Fruit fly (Drosophila melanogaster) whole organism, embryonic: ENCODE data around the gene mio.
A peak's percentile ranks its signal among the peaks of the same experiment; 100 is the strongest.

ENCODE experiments used
- Asciz ChIP-seq: fragments of 200-800 bp; sonication (Bioruptor generic); optimal IDR thresholded peaks from 2 replicates; lab custom pipeline; 2017; ENCODE audit warnings: missing biosample characterization, mild to moderate bottlenecking, missing genetic modification characterization, missing genetic modification reagents
- CG10543 ChIP-seq: fragments of 200-800 bp; sonication (Bioruptor generic); optimal IDR thresholded peaks from 3 replicates; lab custom pipeline; 2017; ENCODE audit warnings: missing biosample characterization, mild to moderate bottlenecking, missing genetic modification characterization, moderate library complexity
- CG10565 ChIP-seq: fragments of 200-800 bp; sonication (Bioruptor generic); optimal IDR thresholded peaks from 3 replicates; lab custom pipeline; 2016; ENCODE audit warnings: missing biosample characterization, mild to moderate bottlenecking, missing genetic modification characterization
- CG12155 ChIP-seq: fragments of 200-800 bp; sonication (Bioruptor generic); optimal IDR thresholded peaks from 3 replicates; lab custom pipeline; 2016; ENCODE audit warnings: missing biosample characterization, missing genetic modification characterization
- CG12219 ChIP-seq: fragments of 200-800 bp; sonication (Bioruptor generic); optimal IDR thresholded peaks from 3 replicates; lab custom pipeline; 2018; ENCODE audit warnings: missing biosample characterization, mild to moderate bottlenecking, missing genetic modification characterization
- CG1603 ChIP-seq: fragments of 200-800 bp; sonication (Bioruptor generic); optimal IDR thresholded peaks from 2 replicates; lab custom pipeline; 2019; ENCODE audit warnings: missing biosample characterization, mild to moderate bottlenecking, missing genetic modification characterization, moderate library complexity
- CG17359 ChIP-seq: fragments of 200-800 bp; sonication (Bioruptor generic); optimal IDR thresholded peaks from 3 replicates; lab custom pipeline; 2018; ENCODE audit warnings: missing biosample characterization, mild to moderate bottlenecking, missing genetic modification characterization, moderate library complexity
- CG17385 ChIP-seq: fragments of 200-800 bp; sonication (Bioruptor generic); optimal IDR thresholded peaks from 3 replicates; lab custom pipeline; 2018; ENCODE audit warnings: missing biosample characterization, mild to moderate bottlenecking, missing genetic modification characterization
- CG18476 ChIP-seq: fragments of 200-800 bp; sonication (Bioruptor generic); optimal IDR thresholded peaks from 2 replicates; lab custom pipeline; 2016; ENCODE audit warnings: missing biosample characterization, mild to moderate bottlenecking, missing genetic modification characterization
- CG18764 ChIP-seq: fragments of 200-800 bp; sonication (Bioruptor generic); optimal IDR thresholded peaks from 3 replicates; lab custom pipeline; 2016; ENCODE audit warnings: missing biosample characterization, missing genetic modification characterization
- CG2202 ChIP-seq: fragments of 200-800 bp; sonication (Bioruptor generic); optimal IDR thresholded peaks from 2 replicates; lab custom pipeline; 2018; ENCODE audit warnings: missing biosample characterization, mild to moderate bottlenecking, missing genetic modification characterization
- CG2712 ChIP-seq: fragments of 200-800 bp; optimal IDR thresholded peaks from 3 replicates; lab custom pipeline; 2019; ENCODE audit warnings: missing biosample characterization, mild to moderate bottlenecking, missing genetic modification characterization, moderate library complexity
- CG30403 ChIP-seq: fragments of 200-800 bp; sonication (Bioruptor generic); optimal IDR thresholded peaks from 3 replicates; lab custom pipeline; 2016; ENCODE audit warnings: missing biosample characterization, missing genetic modification characterization
- CG31441 ChIP-seq: fragments of 200-800 bp; sonication (Bioruptor generic); IDR thresholded peaks from 2 replicates; pipeline ENCODE4 v1.3.6; 2022; ENCODE audit warnings: missing biosample characterization, missing genetic modification characterization
- CG3407 ChIP-seq: fragments of 200-800 bp; sonication (Bioruptor generic); optimal IDR thresholded peaks from 2 replicates; lab custom pipeline; 2018; ENCODE audit warnings: missing biosample characterization, mild to moderate bottlenecking, missing genetic modification characterization
- CG4282 ChIP-seq: fragments of 200-800 bp; sonication (Bioruptor generic); optimal IDR thresholded peaks from 2 replicates; lab custom pipeline; 2016; ENCODE audit warnings: missing biosample characterization, missing genetic modification characterization
- CG4820 ChIP-seq: fragments of 200-800 bp; sonication (Bioruptor generic); optimal IDR thresholded peaks from 3 replicates; lab custom pipeline; 2016; ENCODE audit warnings: missing biosample characterization, missing genetic modification characterization
- CG5180 ChIP-seq: fragments of 200-800 bp; sonication (Bioruptor generic); optimal IDR thresholded peaks from 3 replicates; lab custom pipeline; 2017; ENCODE audit warnings: missing biosample characterization, missing genetic modification characterization, mild to moderate bottlenecking, moderate library complexity, missing genetic modification reagents
- CG7745 ChIP-seq: fragments of 200-800 bp; sonication (Bioruptor generic); optimal IDR thresholded peaks from 2 replicates; lab custom pipeline; 2018; ENCODE audit warnings: missing biosample characterization, mild to moderate bottlenecking, missing genetic modification characterization, moderate library complexity
- CG7928 ChIP-seq: fragments of 200-800 bp; sonication (Bioruptor generic); optimal IDR thresholded peaks from 2 replicates; lab custom pipeline; 2017; ENCODE audit warnings: missing biosample characterization, mild to moderate bottlenecking, missing genetic modification characterization
- CG8765 ChIP-seq: fragments of 200-800 bp; sonication (Bioruptor generic); IDR thresholded peaks from 2 replicates; pipeline ENCODE4 v1.3.6; 2022; ENCODE audit warnings: missing biosample characterization, missing genetic modification characterization
- Doc3 ChIP-seq: fragments of 200-800 bp; sonication (Bioruptor generic); IDR thresholded peaks from 3 replicates; pipeline ENCODE4 v1.3.6; 2022; ENCODE audit warnings: missing biosample characterization, missing genetic modification characterization; ENCODE audit not compliant: partially characterized antibody
- E2f1 ChIP-seq: fragments of 200-800 bp; sonication (Bioruptor generic); IDR thresholded peaks from 2 replicates; pipeline ENCODE4 v1.3.6; 2022; ENCODE audit warnings: missing biosample characterization, missing genetic modification characterization
- HLH4C ChIP-seq: fragments of 200-800 bp; sonication (Bioruptor generic); IDR thresholded peaks from 3 replicates; pipeline ENCODE4 v1.3.6; 2022; ENCODE audit warnings: missing biosample characterization, missing genetic modification characterization; ENCODE audit not compliant: partially characterized antibody
- HLH54F ChIP-seq: fragments of 200-800 bp; sonication (Bioruptor generic); optimal IDR thresholded peaks from 3 replicates; lab custom pipeline; 2016; ENCODE audit warnings: missing biosample characterization, missing genetic modification characterization
- Hr39 ChIP-seq: fragments of >200 bp; optimal IDR thresholded peaks from 2 replicates; lab custom pipeline; 2017
- Hr78 ChIP-seq, 2 experiments: fragments of 200-800 bp in 1 of 2; fragments of >200 bp in 1 of 2; sonication (Bioruptor generic) in 1 of 2; optimal IDR thresholded peaks; 2 replicates each; lab custom pipeline; 2017 to 2019; ENCODE audit warnings: missing biosample characterization in 2 of 2, missing genetic modification characterization in 2 of 2, mild to moderate bottlenecking in 1 of 2, moderate library complexity in 1 of 2
- Nf-YC ChIP-seq: fragments of 200-800 bp; optimal IDR thresholded peaks from 3 replicates; lab custom pipeline; 2019; ENCODE audit warnings: missing biosample characterization, mild to moderate bottlenecking, missing genetic modification characterization, moderate library complexity
- Optix ChIP-seq: fragments of 200-800 bp; sonication (Bioruptor generic); IDR thresholded peaks from 3 replicates; pipeline ENCODE4 v1.3.6; 2022; ENCODE audit warnings: missing biosample characterization, missing genetic modification characterization
- Poxn ChIP-seq: fragments of 200-800 bp; sonication (Bioruptor generic); IDR thresholded peaks from 2 replicates; pipeline ENCODE4 v1.3.6; 2022; ENCODE audit warnings: missing biosample characterization, missing genetic modification characterization
- Tbp ChIP-seq: fragments of >200 bp; optimal IDR thresholded peaks from 2 replicates; lab custom pipeline; 2018; ENCODE audit warnings: missing biosample characterization, missing genetic modification characterization
- Trl ChIP-seq, 3 experiments: fragments of >200 bp in 2 of 3; fragments of 200-800 bp in 1 of 3; sonication (Bioruptor generic) in 1 of 3; optimal IDR thresholded peaks; 2 replicates in 1 of 3; 3 replicates in 2 of 3; lab custom pipeline; 2016 to 2017; ENCODE audit warnings: missing biosample characterization in 1 of 3, missing genetic modification characterization in 1 of 3
- ab ChIP-seq: fragments of 200-800 bp; sonication (Bioruptor generic); optimal IDR thresholded peaks from 2 replicates; lab custom pipeline; 2016; ENCODE audit warnings: missing biosample characterization, missing genetic modification characterization
- ac ChIP-seq: fragments of 200-800 bp; sonication (Bioruptor generic); optimal IDR thresholded peaks from 3 replicates; lab custom pipeline; 2017; ENCODE audit warnings: missing biosample characterization, mild to moderate bottlenecking, missing genetic modification characterization
- cato ChIP-seq: fragments of 200-800 bp; sonication (Bioruptor generic); optimal IDR thresholded peaks from 2 replicates; lab custom pipeline; 2016; ENCODE audit warnings: missing biosample characterization, missing genetic modification characterization, borderline replicate concordance
- chn ChIP-seq: fragments of 200-800 bp; sonication (Bioruptor generic); optimal IDR thresholded peaks from 2 replicates; lab custom pipeline; 2016; ENCODE audit warnings: missing biosample characterization, missing genetic modification characterization
- grn ChIP-seq: fragments of 200-800 bp; sonication (Bioruptor generic); optimal IDR thresholded peaks from 3 replicates; lab custom pipeline; 2017; ENCODE audit warnings: missing biosample characterization, missing genetic modification characterization
- kah ChIP-seq: fragments of 200-800 bp; sonication (Bioruptor generic); optimal IDR thresholded peaks from 2 replicates; lab custom pipeline; 2018; ENCODE audit warnings: missing biosample characterization, mild to moderate bottlenecking, missing genetic modification characterization
- ken ChIP-seq: fragments of 200-800 bp; sonication (Bioruptor generic); IDR thresholded peaks from 3 replicates; pipeline ENCODE4 v1.3.6; 2022; ENCODE audit warnings: missing biosample characterization, missing genetic modification characterization
- schlank ChIP-seq: fragments of 200-800 bp; sonication (Bioruptor generic); optimal IDR thresholded peaks from 2 replicates; lab custom pipeline; 2018; ENCODE audit warnings: missing biosample characterization, mild to moderate bottlenecking, missing genetic modification characterization
- sd ChIP-seq: fragments of 200-800 bp; sonication (Bioruptor generic); optimal IDR thresholded peaks from 3 replicates; lab custom pipeline; 2018; ENCODE audit warnings: missing biosample characterization, mild to moderate bottlenecking, missing genetic modification characterization, moderate library complexity
- sna ChIP-seq: fragments of 200-800 bp; sonication (Bioruptor generic); IDR thresholded peaks from 2 replicates; pipeline ENCODE4 v1.3.6; 2022; ENCODE audit warnings: missing biosample characterization, missing genetic modification characterization; ENCODE audit not compliant: partially characterized antibody
- stc ChIP-seq: fragments of 200-800 bp; sonication (Bioruptor generic); IDR thresholded peaks from 2 replicates; pipeline ENCODE4 v1.3.6; 2022; ENCODE audit warnings: missing biosample characterization, missing genetic modification characterization
- tna ChIP-seq: fragments of 200-800 bp; sonication (Bioruptor generic); IDR thresholded peaks from 2 replicates; pipeline ENCODE4 v1.3.6; 2022; ENCODE audit warnings: missing biosample characterization, missing genetic modification characterization; ENCODE audit not compliant: partially characterized antibody
- unc-4 ChIP-seq: fragments of 200-800 bp; sonication (Bioruptor generic); IDR thresholded peaks from 2 replicates; pipeline ENCODE4 v1.3.6; 2022; ENCODE audit warnings: missing biosample characterization, missing genetic modification characterization; ENCODE audit not compliant: partially characterized antibody
- zen ChIP-seq: fragments of 200-800 bp; sonication (Bioruptor generic); optimal IDR thresholded peaks from 3 replicates; lab custom pipeline; 2018; ENCODE audit warnings: missing biosample characterization, mild to moderate bottlenecking, missing genetic modification characterization, moderate library complexity

Gene mio

dm6 chr2L:2200136-2201036 lies 16.7 kb upstream of the mio start (continued):
- no peak for TF ChIP-seq unc-4
- no peak for TF ChIP-seq chn (GFP tag; lab: Kevin White, UChicago)
- peak; percentile 91 for TF ChIP-seq sd (tag; lab: Kevin White, UChicago)
- TF ChIP-seq CG10543 = peak; percentile 58
- peak; percentile 51 to 66 for TF ChIP-seq Trl (optimal IDR thresholded peaks at IDR 0.05; lab: Kevin White, UChicago)
- TF ChIP-seq Trl (GFP tag; optimal IDR thresholded peaks at IDR 0.05; lab: Kevin White, UChicago) = no peak
- TF ChIP-seq CG5180 (GFP tag; lab: Kevin White, UChicago) = peak; percentile 60
- TF ChIP-seq CG17359 (tag; lab: Kevin White, UChicago) = no peak
- TF ChIP-seq CG12155 (GFP tag; lab: Kevin White, UChicago) = peak; percentile 10
- TF ChIP-seq kah (GFP tag; lab: Kevin White, UChicago) = peak; percentile 12
- no peak for TF ChIP-seq CG30403 (GFP tag; lab: Kevin White, UChicago)

DNA sequence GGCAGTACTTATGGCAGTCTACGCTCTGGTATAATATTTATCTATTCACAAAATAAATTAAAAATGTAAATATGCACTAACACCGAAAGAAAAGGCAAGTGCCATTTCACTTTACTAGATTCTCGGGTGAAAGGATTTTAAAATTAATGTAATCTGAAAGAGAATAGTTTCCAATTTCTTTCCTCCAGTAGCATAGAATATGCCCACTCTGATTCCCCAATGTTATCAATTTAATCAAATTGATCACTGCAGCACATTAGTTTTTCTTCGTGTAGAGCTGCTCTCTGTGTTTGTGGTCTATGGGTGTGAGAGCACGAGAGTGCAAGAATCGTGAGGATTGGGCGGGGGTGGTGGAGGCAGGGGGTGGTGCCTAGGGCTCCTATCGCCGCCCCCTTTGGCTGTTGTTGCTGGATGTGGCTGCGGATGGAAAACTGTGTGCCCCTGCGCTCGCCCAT lies 16.0 kb upstream of the mio start:
- peak; percentile 88 for TF ChIP-seq cato (GFP tag; lab: Kevin White, UChicago)
- no peak; the same call in none of the 2 replicates for TF ChIP-seq CG31441 (GFP tag; lab: Robert Waterston, UW)
- peak; percentile 76 for TF ChIP-seq zen (tag; lab: Kevin White, UChicago)
- peak; percentile 89 for TF ChIP-seq CG3407
- TF ChIP-seq CG4282 = no peak
- TF ChIP-seq tna (GFP tag; lab: Robert Waterston, UW) = no peak
- peak; percentile 33 for TF ChIP-seq HLH54F
- peak; percentile 26 for TF ChIP-seq CG10543
- no peak for TF ChIP-seq Tbp (GFP tag; lab: Kevin White, UChicago)
- no peak for TF ChIP-seq schlank (tag; lab: Kevin White, UChicago)
- TF ChIP-seq stc (GFP tag; lab: Robert Waterston, UW) = no peak
- peak; percentile 51 for TF ChIP-seq CG7745 (tag; lab: Kevin White, UChicago)
- TF ChIP-seq ken (GFP tag; lab: Robert Waterston, UW) = peak; percentile 70; the same call in 2 of the 3 replicates
- TF ChIP-seq CG7928 (GFP tag; lab: Kevin White, UChicago) = no peak
- TF ChIP-seq sna (GFP tag; lab: Robert Waterston, UW) = no peak
- TF ChIP-seq Nf-YC = peak; percentile 21
- TF ChIP-seq CG18764 (GFP tag; lab: Kevin White, UChicago) = peak; percentile 79
- TF ChIP-seq Hr39 (lab: Kevin White, UChicago) = no peak
- TF ChIP-seq CG18476 (GFP tag; lab: Kevin White, UChicago) = peak; percentile 74
- no peak for TF ChIP-seq Poxn (GFP tag; lab: Robert Waterston, UW)
- TF ChIP-seq CG8765 (GFP tag; lab: Robert Waterston, UW) = peak; percentile 25; the same call in 1 of the 2 replicates
- TF ChIP-seq Asciz (GFP tag; lab: Kevin White, UChicago) = peak; percentile 95
- peak; percentile 44 for TF ChIP-seq CG10565 (GFP tag; lab: Kevin White, UChicago)
- TF ChIP-seq CG2712 = peak; percentile 94
- TF ChIP-seq CG12219 (GFP tag; lab: Kevin White, UChicago) = peak; percentile 77
- TF ChIP-seq CG17385 (GFP tag; lab: Kevin White, UChicago) = peak; percentile 77
- TF ChIP-seq Hr78 (GFP tag; optimal IDR thresholded peaks at IDR 0.05; lab: Kevin White, UChicago) = peak in 1 of 2 experiments; percentile 67
- TF ChIP-seq CG2202 (tag; lab: Kevin White, UChicago) = peak; percentile 93
- no peak for TF ChIP-seq unc-4
- TF ChIP-seq Optix (GFP tag; lab: Robert Waterston, UW) = peak; percentile 75
- TF ChIP-seq CG4820 = peak; percentile 86
- TF ChIP-seq HLH4C (GFP tag; lab: Robert Waterston, UW) = no peak
- TF ChIP-seq Doc3 (GFP tag; lab: Robert Waterston, UW) = no peak
- peak; percentile 65 for TF ChIP-seq ac (GFP tag; lab: Kevin White, UChicago)
- TF ChIP-seq E2f1 (GFP tag; lab: Robert Waterston, UW) = peak; percentile 73
- TF ChIP-seq CG1603 = peak; percentile 83
- peak; percentile 57 for TF ChIP-seq ab (GFP tag; lab: Kevin White, UChicago)
- peak; percentile 49 for TF ChIP-seq grn (GFP tag; lab: Kevin White, UChicago)
